Fruit fly (Drosophila melanogaster): ENCODE data around the gene Ho.

dm6 chr3R:11688055-11688454 is 8.5 kb downstream of the Ho start, which contains the start of gene CG6834:
- TF ChIP-seq br (GFP tag; optimal IDR thresholded peaks at IDR 0.05), result no peak
- no peak for TF ChIP-seq psq (GFP tag; optimal IDR thresholded peaks at IDR 0.05)
- no peak for TF ChIP-seq brk (GFP tag; optimal IDR thresholded peaks at IDR 0.05)
- TF ChIP-seq Rel (GFP tag; optimal IDR thresholded peaks at IDR 0.05), result no peak
- no peak for TF ChIP-seq Rel (tag; optimal IDR thresholded peaks at IDR 0.05)
- no peak for TF ChIP-seq pan (optimal IDR thresholded peaks at IDR 0.05)

Measured in whole organism, wandering third instar larva.